Fruit fly (Drosophila melanogaster) ovary, adult (tissue): ENCODE results near the gene CG12522.

ENCODE experiments used
- CG17801 ChIP-seq: fragments of 200-800 bp; optimal IDR thresholded peaks from 2 replicates; lab custom pipeline; 2019; ENCODE audit warnings: missing biosample characterization, mild to moderate bottlenecking, missing genetic modification characterization, moderate library complexity; ENCODE audit not compliant: partially characterized antibody

CG12522 gene

DNA sequence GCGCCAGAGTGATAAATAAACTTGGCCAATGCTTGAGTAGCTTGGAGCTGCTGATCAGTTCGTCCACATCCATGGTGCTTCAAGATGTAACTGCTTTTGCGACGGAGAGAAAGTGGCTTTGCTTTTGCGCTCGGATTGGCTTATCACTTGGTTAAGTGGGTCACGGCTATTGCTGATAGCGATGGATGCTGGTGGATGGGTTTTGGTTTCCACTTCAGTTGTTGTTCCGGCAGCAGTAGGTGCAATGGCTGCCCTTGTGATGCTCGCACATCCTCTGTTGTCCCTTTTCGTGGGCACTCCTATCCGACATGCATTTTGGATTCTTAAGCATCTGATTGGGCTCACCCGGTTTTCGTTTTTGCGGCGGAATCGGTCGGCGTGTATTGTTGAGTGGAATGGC, 13.8 kb upstream of the CG12522 start:
- TF ChIP-seq CG17801, result no peak

dm6 chr3L:11096195-11096908, 11.7 kb upstream of the CG12522 start, which contains the start of the genes CG46439, Iyd and CG33947:
Gene CG46439, minus strand, starts transcription at chr3L:11096245.
Gene Iyd, minus strand, starts transcription at chr3L:11096245.
Gene CG33947, plus strand, starts transcription at chr3L:11096496.
- peak; percentile 92 for TF ChIP-seq CG17801

- peak; percentile 91 for TF ChIP-seq CG17801
Measured at dm6 chr3L:11097982-11098663, 9.9 kb upstream of the CG12522 start, which contains the start of the genes Irbp18 and APP-BP1. Gene Irbp18, minus strand, starts transcription at chr3L:11098186. Gene APP-BP1, plus strand, starts transcription at chr3L:11098412.

DNA sequence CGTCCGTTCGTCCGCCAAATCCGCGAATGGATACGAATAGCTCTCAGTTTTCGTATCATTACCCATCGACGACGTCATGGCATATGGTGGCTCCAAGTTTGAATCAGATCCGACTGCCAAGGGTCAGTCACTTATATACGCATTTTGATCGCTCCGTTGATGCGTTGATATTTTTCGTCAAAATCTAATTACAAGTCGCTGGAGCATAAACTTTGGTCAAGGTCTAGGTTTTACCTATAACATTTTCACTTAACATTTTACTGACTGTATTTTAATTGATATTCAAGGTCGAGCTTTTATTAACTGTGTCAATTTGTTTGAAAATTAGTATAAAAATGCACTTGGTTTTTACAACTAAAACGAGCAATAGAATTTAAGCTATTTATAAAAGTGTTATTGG, 6.4 kb upstream of the CG12522 start, which contains the start of gene Elo68beta:
Gene Elo68beta, minus strand, starts transcription at position 101 of the 400 bp plus-strand sequence.
- TF ChIP-seq CG17801, result no peak

- TF ChIP-seq CG17801, result no peak
Measured at dm6 chr3L:11102930-11103329, 5.1 kb upstream of the CG12522 start, which contains the start of gene Elo68alpha. Gene Elo68alpha, minus strand, starts transcription at chr3L:11103030.

DNA sequence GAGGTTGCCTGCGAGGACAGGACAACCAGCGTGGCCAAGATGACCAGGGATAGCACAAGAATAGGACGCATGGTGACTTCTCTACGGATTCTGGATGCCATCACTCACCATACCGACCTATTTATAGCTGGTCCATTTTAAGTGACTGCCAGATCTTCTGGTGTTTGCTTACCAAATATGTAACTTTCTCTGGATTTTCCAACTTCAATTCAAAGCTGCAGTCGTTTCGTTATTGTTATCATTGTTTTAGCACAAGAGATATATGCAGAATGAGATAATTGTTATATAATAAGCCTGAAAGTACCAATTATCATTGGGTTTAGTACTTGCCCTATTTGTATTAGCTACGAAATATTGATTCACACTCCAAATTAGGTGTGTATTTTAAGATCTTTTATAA, 4.3 kb upstream of the CG12522 start, which contains the start of gene CG32071:
Gene CG32071, minus strand, starts transcription at position 101 of the 400 bp plus-strand sequence.
- no peak for TF ChIP-seq CG17801

DNA sequence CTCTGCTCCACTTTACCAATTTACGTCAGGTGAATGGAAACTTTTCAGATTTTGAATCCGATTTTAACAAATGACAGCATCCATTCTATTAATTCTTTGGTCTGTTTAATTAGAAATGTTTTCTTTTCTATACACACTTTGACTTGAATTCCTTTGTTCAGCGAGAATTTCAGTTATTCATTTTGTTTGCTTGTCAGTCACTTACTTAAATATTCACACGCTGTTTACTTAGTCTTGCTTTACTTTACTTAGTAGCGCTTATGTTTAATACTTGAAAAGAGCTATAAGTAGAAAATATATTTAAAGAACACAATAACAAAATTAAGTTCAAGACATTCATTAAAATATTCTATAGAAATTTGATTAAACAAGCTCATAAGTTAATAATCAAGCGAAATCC, 603 bp upstream of the CG12522 start, which contains the start of gene CG32073:
Gene CG32073, minus strand, starts transcription at position 151 of the 400 bp plus-strand sequence.
- TF ChIP-seq CG17801, result no peak

dm6 chr3L:11109454-11109853, 1.4 kb downstream of the CG12522 start, which contains the start of the genes CG34012 and emei:
Gene CG34012, minus strand, starts transcription at chr3L:11109505.
Gene emei, plus strand, starts transcription at chr3L:11109690.
- TF ChIP-seq CG17801, result no peak

DNA sequence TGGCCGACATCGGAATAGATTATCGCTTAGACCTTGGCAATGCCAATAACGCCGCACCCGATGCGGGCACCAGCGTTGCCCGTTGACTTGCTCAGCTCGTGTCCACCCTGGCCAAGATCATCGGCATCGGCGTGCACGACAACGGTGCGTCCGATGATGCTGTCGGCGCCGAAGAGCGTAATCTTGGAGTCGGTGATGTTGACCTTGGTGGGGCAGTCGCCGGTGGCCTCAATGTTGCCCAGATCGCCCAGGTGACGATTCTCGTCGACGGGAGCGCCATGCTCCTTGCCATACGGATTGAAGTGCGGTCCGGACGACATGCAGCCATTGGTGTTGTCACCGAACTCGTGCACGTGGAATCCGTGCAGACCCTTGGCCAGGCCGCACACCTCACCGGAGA, 4.4 kb downstream of the CG12522 start:
- no peak for TF ChIP-seq CG17801

dm6 chr3L:11113198-11114197, 5.5 kb downstream of the CG12522 start, which contains the start of gene Sod1:
Gene Sod1, minus strand, starts transcription at chr3L:11113740.
- TF ChIP-seq CG17801, result peak; percentile 76

DNA sequence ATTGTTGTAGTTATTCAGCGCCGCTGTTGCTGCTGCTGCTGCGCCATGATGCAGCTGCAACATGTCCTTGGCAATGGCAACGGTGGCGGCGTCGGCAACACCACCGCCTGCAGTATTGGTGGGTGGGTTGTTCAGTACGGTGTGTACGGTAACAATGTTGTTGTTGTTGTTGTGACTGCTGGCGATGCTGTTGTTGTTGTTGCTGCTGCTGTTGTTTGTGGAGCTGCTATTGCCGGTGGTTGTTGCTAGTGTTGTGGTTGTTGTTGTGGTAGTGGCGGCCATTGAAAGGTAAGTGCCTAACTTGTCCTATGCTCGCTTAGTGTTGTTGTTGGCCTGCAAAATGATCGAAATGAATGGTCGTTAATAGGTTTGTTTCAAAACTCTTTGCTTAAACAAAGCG, 9.7 kb downstream of the CG12522 start:
- TF ChIP-seq CG17801, result no peak

dm6 chr3L:11118627-11119395, 10.8 kb downstream of the CG12522 start:
- TF ChIP-seq CG17801, result no peak

DNA sequence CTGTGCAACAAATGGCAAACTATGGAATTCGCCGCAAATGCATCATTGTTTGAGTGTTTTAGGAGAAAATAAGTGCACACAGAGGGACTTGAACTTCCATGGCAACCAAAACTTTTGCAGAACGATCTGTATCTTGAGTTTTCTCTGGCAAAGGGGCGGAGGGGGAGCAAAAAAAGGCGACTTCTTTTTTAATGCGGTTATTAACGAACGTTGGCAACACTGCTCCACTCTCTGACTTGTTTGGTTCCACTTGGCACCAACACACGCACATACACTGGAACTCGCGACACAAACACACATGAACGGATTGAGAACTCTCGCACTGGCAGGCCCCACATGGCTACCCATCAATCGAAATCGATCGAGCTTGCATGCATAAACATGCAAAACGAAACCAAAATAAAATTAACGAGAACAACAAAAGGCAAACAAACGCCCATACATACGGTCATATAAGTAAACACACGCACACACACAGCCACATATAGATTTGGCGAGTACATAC, 11.4 kb downstream of the CG12522 start:
- TF ChIP-seq CG17801, result no peak

dm6 chr3L:11119901-11120418, 11.9 kb downstream of the CG12522 start:
- no peak for TF ChIP-seq CG17801
